Fruit fly (Drosophila melanogaster) whole organism, wandering third instar larva: ENCODE data around the gene Cln7.

Source experiments
- Abd-B ChIP-seq: fragments of >200 bp; optimal IDR thresholded peaks from 2 replicates; lab custom pipeline; 2017; ENCODE audit warnings: missing biosample characterization, missing genetic modification characterization
- CG32264 ChIP-seq: fragments of 200-800 bp; sonication (Bioruptor generic); optimal IDR thresholded peaks from 2 replicates; lab custom pipeline; 2016; ENCODE audit warnings: missing biosample characterization, missing genetic modification characterization
- CG9705 ChIP-seq: fragments of 200-800 bp; sonication (Bioruptor generic); optimal IDR thresholded peaks from 2 replicates; lab custom pipeline; 2018; ENCODE audit warnings: missing biosample characterization, mild to moderate bottlenecking, missing genetic modification characterization
- CrebA ChIP-seq: fragments of 200-800 bp; sonication (Bioruptor generic); optimal IDR thresholded peaks from 2 replicates; lab custom pipeline; 2016; ENCODE audit warnings: missing biosample characterization, mild to moderate bottlenecking, missing genetic modification characterization, borderline replicate concordance
- Dfd ChIP-seq: fragments of >200 bp; optimal IDR thresholded peaks from 2 replicates; lab custom pipeline; 2017; ENCODE audit warnings: missing biosample characterization, missing genetic modification characterization
- Dif ChIP-seq: fragments of 200-275, 200-300 bp; sonication (Bioruptor generic); optimal IDR thresholded peaks from 2 replicates; lab custom pipeline; 2018; ENCODE audit warnings: missing biosample characterization, missing genetic modification characterization; ENCODE audit not compliant: partially characterized antibody
- GATAd ChIP-seq: sonication (Bioruptor generic); optimal IDR thresholded peaks from 2 replicates; lab custom pipeline; 2016; ENCODE audit warnings: missing biosample characterization, missing genetic modification characterization
- HLH106 ChIP-seq: fragments of 200-800 bp; optimal IDR thresholded peaks from 3 replicates; lab custom pipeline; 2019; ENCODE audit warnings: missing biosample characterization, mild to moderate bottlenecking, missing genetic modification characterization, moderate library complexity
- Hnf4 ChIP-seq: fragments of 200-800 bp; sonication (Bioruptor generic); optimal IDR thresholded peaks from 2 replicates; lab custom pipeline; 2016; ENCODE audit warnings: missing biosample characterization, mild to moderate bottlenecking, missing genetic modification characterization
- Hr78 ChIP-seq: fragments of >200 bp; optimal IDR thresholded peaks from 2 replicates; lab custom pipeline; 2017; ENCODE audit warnings: missing biosample characterization, missing genetic modification characterization
- Hr83 ChIP-seq: fragments of 200-300 bp; sonication (Bioruptor generic); optimal IDR thresholded peaks from 2 replicates; lab custom pipeline; 2016; ENCODE audit warnings: missing biosample characterization, mild to moderate bottlenecking, missing genetic modification characterization, moderate library complexity; ENCODE audit not compliant: poor library complexity, severe bottlenecking
- Jra ChIP-seq: sonication (Bioruptor generic); optimal IDR thresholded peaks from 2 replicates; lab custom pipeline; 2016; ENCODE audit warnings: missing biosample characterization, missing genetic modification characterization
- Mio ChIP-seq: sonication (Bioruptor generic); optimal IDR thresholded peaks from 2 replicates; lab custom pipeline; 2016; ENCODE audit warnings: missing biosample characterization, missing genetic modification characterization
- Myc ChIP-seq: fragments of >200 bp; optimal IDR thresholded peaks from 2 replicates; lab custom pipeline; 2017
- N ChIP-seq: fragments of >200 bp; optimal IDR thresholded peaks from 2 replicates; lab custom pipeline; 2018; ENCODE audit warnings: missing biosample characterization, missing external identifiers, missing genetic modification characterization
- OdsH ChIP-seq: fragments of 200-800 bp; sonication (Bioruptor generic); optimal IDR thresholded peaks from 2 replicates; lab custom pipeline; 2016; ENCODE audit warnings: missing biosample characterization, mild to moderate bottlenecking, missing genetic modification characterization
- Rel ChIP-seq, 2 experiments: fragments of 200-800 bp; sonication (Bioruptor generic) in 1 of 2; optimal IDR thresholded peaks; 2 replicates in 1 of 2; 3 replicates in 1 of 2; lab custom pipeline; 2016 to 2019; ENCODE audit warnings: mild to moderate bottlenecking in 2 of 2, missing biosample characterization in 2 of 2, missing genetic modification characterization in 2 of 2, moderate library complexity in 1 of 2
- Sp1 ChIP-seq: fragments of 200-800 bp; sonication (Bioruptor generic); optimal IDR thresholded peaks from 3 replicates; lab custom pipeline; 2019; ENCODE audit warnings: missing biosample characterization, mild to moderate bottlenecking, missing genetic modification characterization, moderate library complexity
- Vsx2 ChIP-seq: fragments of 200-300, 225-300 bp; sonication (Bioruptor generic); optimal IDR thresholded peaks from 2 replicates; lab custom pipeline; 2018; ENCODE audit warnings: missing biosample characterization, missing genetic modification characterization; ENCODE audit not compliant: partially characterized antibody
- br ChIP-seq: fragments of 200-800 bp; sonication (Bioruptor generic); optimal IDR thresholded peaks from 2 replicates; lab custom pipeline; 2016; ENCODE audit warnings: missing biosample characterization, missing genetic modification characterization
- brk ChIP-seq: fragments of 200-800 bp; sonication (Bioruptor generic); optimal IDR thresholded peaks from 2 replicates; lab custom pipeline; 2016; ENCODE audit warnings: missing biosample characterization, mild to moderate bottlenecking, missing genetic modification characterization
- dl ChIP-seq, 2 experiments: fragments of 175-275, 200-275 bp in 1 of 2; fragments of 200-275 bp in 1 of 2; sonication (Bioruptor generic); optimal IDR thresholded peaks; lab custom pipeline; 2018; ENCODE audit warnings: mild to moderate bottlenecking in 2 of 2, missing biosample characterization in 2 of 2, missing genetic modification characterization in 2 of 2, moderate library complexity in 2 of 2; ENCODE audit not compliant: partially characterized antibody in 2 of 2, insufficient read depth in 1 of 2
- dmrt93B ChIP-seq: fragments of 200-800 bp; sonication (Bioruptor generic); optimal IDR thresholded peaks from 2 replicates; lab custom pipeline; 2018; ENCODE audit warnings: missing biosample characterization, mild to moderate bottlenecking, missing genetic modification characterization
- dsf ChIP-seq: sonication (Bioruptor generic); optimal IDR thresholded peaks from 2 replicates; lab custom pipeline; 2016; ENCODE audit warnings: missing biosample characterization, missing genetic modification characterization, borderline replicate concordance
- ey ChIP-seq: fragments of 200-800 bp; sonication (Bioruptor generic); optimal IDR thresholded peaks from 2 replicates; lab custom pipeline; 2016; ENCODE audit warnings: missing biosample characterization, missing genetic modification characterization
- foxo ChIP-seq, 2 experiments: fragments of 200-800 bp; sonication (Bioruptor generic); optimal IDR thresholded peaks; 2 replicates in 1 of 2; 3 replicates in 1 of 2; lab custom pipeline; 2016 to 2017; ENCODE audit warnings: missing biosample characterization in 2 of 2, missing genetic modification characterization in 2 of 2
- fru ChIP-seq: fragments of 200-800 bp; sonication (Bioruptor generic); optimal IDR thresholded peaks from 3 replicates; lab custom pipeline; 2016; ENCODE audit warnings: missing biosample characterization, mild to moderate bottlenecking, missing genetic modification characterization
- h ChIP-seq: fragments of 200-800 bp; sonication (Bioruptor generic); optimal IDR thresholded peaks from 3 replicates; lab custom pipeline; 2016; ENCODE audit warnings: missing biosample characterization, mild to moderate bottlenecking, missing genetic modification characterization
- jim ChIP-seq: fragments of 175-275, 200-325 bp; sonication (Bioruptor generic); optimal IDR thresholded peaks from 2 replicates; lab custom pipeline; 2016; ENCODE audit warnings: missing biosample characterization, mild to moderate bottlenecking, missing genetic modification characterization
- lola ChIP-seq: fragments of >200 bp; optimal IDR thresholded peaks from 2 replicates; lab custom pipeline; 2017; ENCODE audit warnings: missing biosample characterization, missing genetic modification characterization
- pan ChIP-seq: fragments of >200 bp; optimal IDR thresholded peaks from 2 replicates; lab custom pipeline; 2017
- psq ChIP-seq: fragments of 200-800 bp; sonication (Bioruptor generic); optimal IDR thresholded peaks from 3 replicates; lab custom pipeline; 2017; ENCODE audit warnings: missing biosample characterization, mild to moderate bottlenecking, missing genetic modification characterization, moderate library complexity
- rgr ChIP-seq: fragments of 200-800 bp; sonication (Bioruptor generic); optimal IDR thresholded peaks from 3 replicates; lab custom pipeline; 2016; ENCODE audit warnings: missing biosample characterization, mild to moderate bottlenecking, missing genetic modification characterization
- sage ChIP-seq: fragments of 200-800 bp; sonication (Bioruptor generic); optimal IDR thresholded peaks from 2 replicates; lab custom pipeline; 2016; ENCODE audit warnings: missing biosample characterization, mild to moderate bottlenecking, missing genetic modification characterization
- sv ChIP-seq: fragments of 200-800 bp; sonication (Bioruptor generic); optimal IDR thresholded peaks from 3 replicates; lab custom pipeline; 2016; ENCODE audit warnings: missing biosample characterization, missing genetic modification characterization
- tai ChIP-seq: sonication (Bioruptor generic); optimal IDR thresholded peaks from 2 replicates; lab custom pipeline; 2016; ENCODE audit warnings: missing biosample characterization, missing genetic modification characterization
- usp ChIP-seq: fragments of >200 bp; optimal IDR thresholded peaks from 2 replicates; lab custom pipeline; 2017; ENCODE audit warnings: missing biosample characterization, missing genetic modification characterization
- woc ChIP-seq: sonication (Bioruptor generic); optimal IDR thresholded peaks from 2 replicates; lab custom pipeline; 2016; ENCODE audit warnings: missing biosample characterization, mild to moderate bottlenecking, missing genetic modification characterization

Cln7 gene

DNA sequence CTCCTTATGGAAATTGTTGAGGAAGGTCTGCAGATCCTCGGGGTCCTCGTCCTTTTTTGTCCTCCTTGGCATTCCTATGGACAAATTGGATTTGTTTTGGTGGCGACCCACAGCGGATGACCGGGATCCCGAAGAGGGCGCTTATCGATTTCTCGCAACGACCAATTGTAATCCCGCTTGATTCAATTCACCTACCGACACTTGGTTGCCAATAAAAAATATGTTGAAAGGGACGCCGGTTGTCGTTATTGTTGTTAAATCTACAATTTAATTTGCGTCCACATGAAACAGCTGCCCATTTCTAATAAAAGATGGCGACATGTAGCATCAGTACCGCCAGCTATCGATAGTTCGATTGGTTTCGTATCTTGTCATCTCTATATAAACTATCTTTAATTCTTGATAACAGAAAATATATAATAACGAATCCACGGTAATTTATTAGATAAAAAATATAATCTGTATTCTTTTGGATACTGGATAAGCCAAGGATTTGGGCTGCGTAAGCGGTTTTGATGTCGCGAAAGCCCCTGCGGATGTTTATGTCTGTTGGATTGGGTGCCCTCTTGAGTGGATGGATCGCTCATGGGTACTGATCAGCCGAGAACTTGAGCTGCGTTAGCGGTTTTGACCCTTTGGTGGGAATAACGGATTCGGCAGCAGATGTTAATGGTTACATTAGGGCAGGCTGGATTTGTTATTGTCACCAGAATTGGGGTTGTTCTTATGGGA lies 11.6 kb upstream of the Cln7 start, which contains the start of gene CTCF:
TSS of gene CTCF (minus strand) at position 328 of the 732 bp plus-strand sequence.
- TF ChIP-seq Abd-B (GFP tag; lab: Kevin White, UChicago) (no peak), br (peak; percentile 44), fru (GFP tag; lab: Kevin White, UChicago) (no peak), rgr (GFP tag; lab: Kevin White, UChicago) (peak; percentile 50), lola (no peak), Myc (lab: Kevin White, UChicago) (peak; percentile 80), OdsH (peak; percentile 37), woc (GFP tag; lab: Kevin White, UChicago) (no peak), jim (GFP tag; lab: Kevin White, UChicago) (no peak), Vsx2 (no peak), Dfd (no peak), HLH106 (tag; lab: Kevin White, UChicago) (peak; percentile 56), Dif (GFP tag; lab: Kevin White, UChicago) (no peak), tai (GFP tag; lab: Kevin White, UChicago) (no peak), Rel (GFP tag; optimal IDR thresholded peaks at IDR 0.05; lab: Kevin White, UChicago) (no peak), Rel (tag; optimal IDR thresholded peaks at IDR 0.05; lab: Kevin White, UChicago) (peak; percentile 15), dsf (GFP tag; lab: Kevin White, UChicago) (no peak), Jra (GFP tag; lab: Kevin White, UChicago) (peak; percentile 14), brk (no peak), CG9705 (GFP tag; lab: Kevin White, UChicago) (no peak), Sp1 (peak; percentile 16), Hnf4 (GFP tag; lab: Kevin White, UChicago) (no peak), Hr83 (GFP tag; lab: Kevin White, UChicago) (no peak), foxo (GFP tag; optimal IDR thresholded peaks at IDR 0.05; lab: Kevin White, UChicago) (peak in 1 of 2 experiments; percentile 46), Hr78 (no peak), sv (no peak), dl (GFP tag; optimal IDR thresholded peaks at IDR 0.05; lab: Kevin White, UChicago; ENCODE audit: insufficient read depth in 1 of 2, partially characterized antibody in 2 of 2) (no peak), usp (GFP tag; lab: Kevin White, UChicago) (no peak), sage (GFP tag; lab: Kevin White, UChicago) (no peak), dmrt93B (GFP tag; lab: Kevin White, UChicago) (no peak), psq (GFP tag; lab: Kevin White, UChicago) (peak; percentile 21), ey (peak; percentile 30), GATAd (no peak), pan (lab: Kevin White, UChicago) (no peak), N (no peak), h (GFP tag; lab: Kevin White, UChicago) (peak; percentile 56), CG32264 (GFP tag; lab: Kevin White, UChicago) (no peak), CrebA (GFP tag; lab: Kevin White, UChicago) (no peak), Mio (no peak)

dm6 chr3L:7349311-7349710 lies 4.3 kb upstream of the Cln7 start:
- TF ChIP-seq GATAd, result no peak
- no peak for TF ChIP-seq Abd-B (GFP tag; lab: Kevin White, UChicago)
- no peak for TF ChIP-seq usp (GFP tag; lab: Kevin White, UChicago)
- no peak for TF ChIP-seq jim (GFP tag; lab: Kevin White, UChicago)
- TF ChIP-seq dmrt93B (GFP tag; lab: Kevin White, UChicago), result no peak
- no peak for TF ChIP-seq Hr83 (GFP tag; lab: Kevin White, UChicago)
- no peak for TF ChIP-seq CrebA (GFP tag; lab: Kevin White, UChicago)
- no peak for TF ChIP-seq dsf (GFP tag; lab: Kevin White, UChicago)
- TF ChIP-seq Hr78, result no peak
- no peak for TF ChIP-seq lola
- TF ChIP-seq Rel (GFP tag; optimal IDR thresholded peaks at IDR 0.05; lab: Kevin White, UChicago), result no peak
- no peak for TF ChIP-seq Rel (tag; optimal IDR thresholded peaks at IDR 0.05; lab: Kevin White, UChicago)
- no peak for TF ChIP-seq h (GFP tag; lab: Kevin White, UChicago)
- TF ChIP-seq Hnf4 (GFP tag; lab: Kevin White, UChicago), result no peak
- TF ChIP-seq Jra (GFP tag; lab: Kevin White, UChicago), result no peak
- no peak for TF ChIP-seq CG9705 (GFP tag; lab: Kevin White, UChicago)
